Worm (Caenorhabditis elegans) whole organism, young adult: ENCODE results near the gene flh-2.

Source experiments
- F10E7.11 ChIP-seq: sonication (generic microtip); optimal IDR thresholded peaks from 2 replicates; lab custom pipeline; 2017; ENCODE audit warnings: mild to moderate bottlenecking, missing genetic modification characterization, moderate library complexity, missing compliant biosample characterization
- F33H1.4 ChIP-seq: fragments of 200-800 bp; sonication (Bioruptor generic); IDR thresholded peaks from 2 replicates; pipeline ENCODE4 v1.3.6; 2022; ENCODE audit warnings: missing genetic modification reagents, missing genetic modification characterization, missing compliant biosample characterization
- F37B4.10 ChIP-seq: fragments of 200-800 bp; sonication (Bioruptor generic); IDR thresholded peaks from 2 replicates; pipeline ENCODE4 v1.3.6; 2022; ENCODE audit warnings: missing genetic modification characterization, missing compliant biosample characterization
- F52B5.7 ChIP-seq: sonication (generic microtip); optimal IDR thresholded peaks from 2 replicates; lab custom pipeline; 2016; ENCODE audit warnings: mild to moderate bottlenecking, missing genetic modification characterization, missing compliant biosample characterization
- F55B11.4 ChIP-seq: sonication (generic microtip); optimal IDR thresholded peaks from 2 replicates; lab custom pipeline; 2016; ENCODE audit warnings: missing compliant biosample characterization, missing genetic modification characterization, borderline replicate concordance; ENCODE audit not compliant: insufficient read depth
- F57A8.1 ChIP-seq: fragments of 200-800 bp; sonication (Bioruptor generic); optimal IDR thresholded peaks from 2 replicates; lab custom pipeline; 2018; ENCODE audit warnings: mild to moderate bottlenecking, missing genetic modification characterization, moderate library complexity, missing compliant biosample characterization
- T26A5.8 ChIP-seq: sonication (generic microtip); optimal IDR thresholded peaks from 2 replicates; lab custom pipeline; 2016; ENCODE audit warnings: missing genetic modification characterization, missing compliant biosample characterization
- aptf-2 ChIP-seq: fragments of 200-800 bp; sonication (Bioruptor generic); conservative IDR thresholded peaks from 2 replicates; pipeline ENCODE4 v1.3.6; 2022; ENCODE audit warnings: missing genetic modification reagents, missing genetic modification characterization, missing compliant biosample characterization
- atf-7 ChIP-seq: sonication (generic microtip); optimal IDR thresholded peaks from 2 replicates; lab custom pipeline; 2017; ENCODE audit warnings: mild to moderate bottlenecking, missing genetic modification characterization, missing compliant biosample characterization
- athp-1 ChIP-seq: sonication (generic microtip); optimal IDR thresholded peaks from 2 replicates; lab custom pipeline; 2017; ENCODE audit warnings: mild to moderate bottlenecking, missing genetic modification characterization, missing compliant biosample characterization
- bed-2 ChIP-seq: fragments of 200-800 bp; sonication (Bioruptor generic); IDR thresholded peaks from 2 replicates; pipeline ENCODE4 v1.3.6; 2022; ENCODE audit warnings: missing genetic modification reagents, missing genetic modification characterization, missing compliant biosample characterization
- ccch-3 ChIP-seq: fragments of 200-800 bp; sonication (Bioruptor generic); optimal IDR thresholded peaks from 2 replicates; lab custom pipeline; 2018; ENCODE audit warnings: mild to moderate bottlenecking, missing genetic modification characterization, missing compliant biosample characterization
- cebp-2 ChIP-seq: fragments of 200-800 bp; sonication (Bioruptor generic); IDR thresholded peaks from 2 replicates; pipeline ENCODE4 v1.3.6; 2022; ENCODE audit warnings: missing genetic modification characterization, missing compliant biosample characterization
- ceh-100 ChIP-seq: fragments of 200-800 bp; sonication (Bioruptor generic); IDR thresholded peaks from 2 replicates; pipeline ENCODE4 v1.3.6; 2022; ENCODE audit warnings: missing genetic modification reagents, missing genetic modification characterization, missing compliant biosample characterization
- ceh-79 ChIP-seq: sonication (generic microtip); optimal IDR thresholded peaks from 2 replicates; lab custom pipeline; 2017; ENCODE audit warnings: mild to moderate bottlenecking, missing genetic modification characterization, missing compliant biosample characterization
- dpl-1 ChIP-seq: fragments of 150-350 bp; optimal IDR thresholded peaks from 2 replicates; lab custom pipeline; 2014; ENCODE audit warnings: missing biosample characterization, missing genetic modification reagents, missing genetic modification characterization
- efl-1 ChIP-seq: fragments of 150-350 bp; optimal IDR thresholded peaks from 2 replicates; lab custom pipeline; 2014; ENCODE audit warnings: missing biosample characterization, missing genetic modification reagents, missing genetic modification characterization
- egl-44 ChIP-seq: fragments of 200-800 bp; sonication (Bioruptor generic); IDR thresholded peaks from 2 replicates; pipeline ENCODE4 v1.3.6; 2022; ENCODE audit warnings: missing genetic modification reagents, missing genetic modification characterization, missing compliant biosample characterization
- egrh-3 ChIP-seq: fragments of 200-800 bp; sonication (Bioruptor generic); IDR thresholded peaks from 2 replicates; pipeline ENCODE4 v1.3.6; 2022; ENCODE audit warnings: missing genetic modification reagents, missing genetic modification characterization, missing compliant biosample characterization
- fkh-3 ChIP-seq: sonication (generic microtip); optimal IDR thresholded peaks from 2 replicates; lab custom pipeline; 2016; ENCODE audit warnings: mild to moderate bottlenecking, missing genetic modification characterization, missing compliant biosample characterization
- him-1 ChIP-seq: sonication (generic microtip); optimal IDR thresholded peaks from 2 replicates; lab custom pipeline; 2016; ENCODE audit warnings: missing genotype, missing genetic modification reagents, missing genetic modification characterization, missing compliant biosample characterization
- hlh-26 ChIP-seq: fragments of 200-800 bp; sonication (Bioruptor generic); conservative IDR thresholded peaks from 2 replicates; pipeline ENCODE4 v1.3.6; 2022; ENCODE audit warnings: missing genetic modification reagents, missing genetic modification characterization, missing compliant biosample characterization
- let-607 ChIP-seq, 2 experiments: fragments of 200-800 bp in 1 of 2; sonication (Bioruptor generic) in 1 of 2; sonication (generic microtip) in 1 of 2; optimal IDR thresholded peaks; 2 replicates each; lab custom pipeline; 2016 to 2018; ENCODE audit warnings: mild to moderate bottlenecking in 2 of 2, missing compliant biosample characterization in 2 of 2, missing genetic modification characterization in 2 of 2, moderate library complexity in 2 of 2, missing genotype in 1 of 2
- lin-35 ChIP-seq, 3 experiments: fragments of 150-350 bp in 2 of 3; sonication (generic microtip) in 1 of 3; optimal IDR thresholded peaks; 2 replicates each; lab custom pipeline; 2014 to 2018; ENCODE audit warnings: missing biosample characterization in 3 of 3, missing genetic modification characterization in 3 of 3, missing genetic modification reagents in 3 of 3
- lin-40 ChIP-seq: sonication (generic microtip); optimal IDR thresholded peaks from 2 replicates; lab custom pipeline; 2016; ENCODE audit warnings: missing genetic modification characterization, mild to moderate bottlenecking, missing compliant biosample characterization, missing genotype, missing genetic modification reagents
- madf-10 ChIP-seq: sonication (generic microtip); optimal IDR thresholded peaks from 2 replicates; lab custom pipeline; 2016; ENCODE audit warnings: mild to moderate bottlenecking, missing genetic modification characterization, missing compliant biosample characterization
- mel-28 ChIP-seq: sonication (generic microtip); optimal IDR thresholded peaks from 2 replicates; lab custom pipeline; 2016; ENCODE audit warnings: borderline replicate concordance, mild to moderate bottlenecking, missing genetic modification characterization, missing compliant biosample characterization
- mxl-1 ChIP-seq: sonication (generic microtip); optimal IDR thresholded peaks from 2 replicates; lab custom pipeline; 2016; ENCODE audit warnings: missing genetic modification characterization, missing compliant biosample characterization
- nfyb-1 ChIP-seq: fragments of 200-800 bp; sonication (Bioruptor generic); IDR thresholded peaks from 2 replicates; pipeline ENCODE4 v1.3.6; 2022; ENCODE audit warnings: missing genetic modification reagents, missing genetic modification characterization, missing compliant biosample characterization
- nhr-80 ChIP-seq: sonication (generic microtip); optimal IDR thresholded peaks from 2 replicates; lab custom pipeline; 2016; ENCODE audit warnings: missing genetic modification characterization, missing compliant biosample characterization
- pbrm-1 ChIP-seq: fragments of 200-800 bp; sonication (Bioruptor generic); IDR thresholded peaks from 2 replicates; pipeline ENCODE4 v1.3.6; 2022; ENCODE audit warnings: missing genetic modification reagents, missing genetic modification characterization, missing compliant biosample characterization
- pha-4 ChIP-seq: fragments of 150-350 bp; sonication (generic microtip); optimal IDR thresholded peaks from 2 replicates; lab custom pipeline; 2014; ENCODE audit warnings: missing biosample characterization, missing genetic modification reagents, missing genetic modification characterization
- rcor-1 ChIP-seq: fragments of 200-800 bp; sonication (Bioruptor generic); IDR thresholded peaks from 2 replicates; pipeline ENCODE4 v1.3.6; 2022; ENCODE audit warnings: missing genetic modification reagents, missing genetic modification characterization, missing compliant biosample characterization
- rec-8 ChIP-seq, 2 experiments: sonication (generic microtip); optimal IDR thresholded peaks; 2 replicates each; lab custom pipeline; 2016; ENCODE audit warnings: mild to moderate bottlenecking in 2 of 2, missing genetic modification characterization in 2 of 2, missing genetic modification reagents in 2 of 2, missing genotype in 2 of 2, missing biosample characterization in 1 of 2, missing compliant biosample characterization in 1 of 2, moderate library complexity in 1 of 2
- rpc-1 ChIP-seq, 2 experiments: fragments of 150-350 bp in 1 of 2; sonication (generic microtip) in 1 of 2; optimal IDR thresholded peaks; 2 replicates each; lab custom pipeline; 2014 to 2018; ENCODE audit warnings: missing biosample characterization in 1 of 2, missing genetic modification characterization in 1 of 2, missing genetic modification reagents in 1 of 2, missing genotype in 1 of 2
- snpc-1.3 ChIP-seq: sonication (generic microtip); optimal IDR thresholded peaks from 2 replicates; lab custom pipeline; 2017; ENCODE audit warnings: missing genetic modification characterization, mild to moderate bottlenecking, missing compliant biosample characterization, antibody characterized with exemption, moderate library complexity, missing genotype, missing genetic modification reagents; ENCODE audit not compliant: insufficient read depth
- snpc-4 ChIP-seq, 5 experiments: fragments of 150-350 bp in 1 of 5; sonication (generic microtip) in 4 of 5; optimal IDR thresholded peaks; 2 replicates each; lab custom pipeline; 2014 to 2018; ENCODE audit warnings: missing genetic modification characterization in 5 of 5, missing biosample characterization in 3 of 5, antibody characterized with exemption in 2 of 5, mild to moderate bottlenecking in 2 of 5, missing compliant biosample characterization in 2 of 5, missing genotype in 2 of 5, moderate library complexity in 2 of 5, missing genetic modification reagents in 1 of 5
- sptf-2 ChIP-seq: fragments of 200-800 bp; sonication (Bioruptor generic); optimal IDR thresholded peaks from 2 replicates; lab custom pipeline; 2018; ENCODE audit warnings: mild to moderate bottlenecking, missing genetic modification characterization, missing compliant biosample characterization
- tbp1 ChIP-seq: fragments of 200-800 bp; sonication (Bioruptor generic); optimal IDR thresholded peaks from 2 replicates; lab custom pipeline; 2018; ENCODE audit warnings: mild to moderate bottlenecking, missing genetic modification characterization, missing compliant biosample characterization
- tbx-9 ChIP-seq: sonication (generic microtip); optimal IDR thresholded peaks from 2 replicates; lab custom pipeline; 2016; ENCODE audit warnings: borderline replicate concordance, missing genetic modification characterization, inconsistent platforms, missing compliant biosample characterization
- tlf-1 ChIP-seq: fragments of 200-800 bp; sonication (Bioruptor generic); optimal IDR thresholded peaks from 2 replicates; lab custom pipeline; 2018; ENCODE audit warnings: mild to moderate bottlenecking, missing genetic modification characterization, missing compliant biosample characterization
- xnd-1 ChIP-seq: sonication (generic microtip); optimal IDR thresholded peaks from 2 replicates; lab custom pipeline; 2016; ENCODE audit warnings: missing genotype, missing genetic modification reagents, missing genetic modification characterization, missing compliant biosample characterization
- zim-3 ChIP-seq: sonication (generic microtip); optimal IDR thresholded peaks from 2 replicates; lab custom pipeline; 2017; ENCODE audit warnings: mild to moderate bottlenecking, missing genetic modification characterization, moderate library complexity, missing compliant biosample characterization
- ztf-26 ChIP-seq: sonication (generic microtip); optimal IDR thresholded peaks from 2 replicates; lab custom pipeline; 2017; ENCODE audit warnings: missing genetic modification characterization, missing compliant biosample characterization
- ztf-28 ChIP-seq: fragments of 200-800 bp; sonication (Bioruptor generic); IDR thresholded peaks from 2 replicates; pipeline ENCODE4 v1.3.6; 2022; ENCODE audit warnings: missing genetic modification reagents, missing genetic modification characterization, missing compliant biosample characterization
- ztf-3 ChIP-seq: fragments of 200-800 bp; sonication (Bioruptor generic); optimal IDR thresholded peaks from 2 replicates; lab custom pipeline; 2018; ENCODE audit warnings: mild to moderate bottlenecking, missing genetic modification characterization, missing compliant biosample characterization
- ztf-6 ChIP-seq: fragments of 200-800 bp; sonication (Bioruptor generic); IDR thresholded peaks from 2 replicates; pipeline ENCODE4 v1.3.6; 2022; ENCODE audit warnings: missing genetic modification reagents, missing genetic modification characterization, missing compliant biosample characterization

flh-2 gene

ce11 chrIII:4962886-4963285 is 11.0 kb downstream of the flh-2 start, which contains the start of gene C27F2.9 (continued):
- TF ChIP-seq rec-8 (tag; optimal IDR thresholded peaks at IDR 0.05; lab: Kevin White, UChicago) (no peak), rcor-1 (GFP tag; lab: Robert Waterston, UW) (peak; percentile 90), F57A8.1 (GFP tag; lab: Kevin White, UChicago) (no peak), ztf-26 (tag; lab: Kevin White, UChicago) (peak; percentile 55), sptf-2 (GFP tag; lab: Kevin White, UChicago) (no peak), ztf-6 (GFP tag; lab: Robert Waterston, UW) (peak; percentile 42; the same call in 1 of the 2 replicates), ccch-3 (GFP tag; lab: Kevin White, UChicago) (no peak), F33H1.4 (GFP tag; lab: Robert Waterston, UW) (peak; percentile 79), ztf-28 (GFP tag; lab: Robert Waterston, UW) (no peak), hlh-26 (GFP tag; lab: Robert Waterston, UW) (no peak), F52B5.7 (tag; lab: Kevin White, UChicago) (no peak), nhr-80 (tag; lab: Kevin White, UChicago) (peak; percentile 52), ceh-100 (GFP tag; lab: Robert Waterston, UW) (peak; percentile 67; the same call in 1 of the 2 replicates), mel-28 (tag; lab: Kevin White, UChicago) (no peak), mxl-1 (tag; lab: Kevin White, UChicago) (no peak), lin-35 (GFP tag; optimal IDR thresholded peaks at IDR 0.05; lab: Kevin White, UChicago) (peak; percentile 82 to 98 (median 87)), cebp-2 (GFP tag; lab: Robert Waterston, UW) (no peak), pbrm-1 (peak; percentile 73), lin-40 (tag; lab: Kevin White, UChicago) (peak; percentile 86), egrh-3 (GFP tag; lab: Robert Waterston, UW) (0 out of 2 replicates have a peak, but pooled peaks have one; percentile 12), let-607 (tag; optimal IDR thresholded peaks at IDR 0.05; lab: Kevin White, UChicago) (peak in 1 of 2 experiments; percentile 22), egl-44 (GFP tag; lab: Robert Waterston, UW) (no peak), tlf-1 (GFP tag; lab: Kevin White, UChicago) (peak; percentile 83), dpl-1 (GFP tag; lab: Kevin White, UChicago) (peak; percentile 97), efl-1 (peak; percentile 93), athp-1 (tag; lab: Kevin White, UChicago) (no peak), F10E7.11 (tag; lab: Kevin White, UChicago) (no peak), tbp1 (GFP tag; lab: Kevin White, UChicago) (no peak), F55B11.4 (tag; lab: Kevin White, UChicago) (no peak), bed-2 (GFP tag; lab: Robert Waterston, UW) (no peak), madf-10 (tag; lab: Kevin White, UChicago) (peak; percentile 35), snpc-4 (GFP tag; optimal IDR thresholded peaks at IDR 0.05; lab: Kevin White, UChicago) (peak; percentile 50), snpc-4 (tag; optimal IDR thresholded peaks at IDR 0.05; lab: Kevin White, UChicago) (peak in 2 of 4 experiments; percentile 55 to 85), T26A5.8 (tag; lab: Kevin White, UChicago) (no peak), ceh-79 (no peak), rpc-1 (optimal IDR thresholded peaks at IDR 0.05; lab: Kevin White, UChicago) (no peak), rpc-1 (tag; optimal IDR thresholded peaks at IDR 0.05; lab: Kevin White, UChicago) (no peak), tbx-9 (tag; lab: Kevin White, UChicago) (no peak), zim-3 (tag; lab: Kevin White, UChicago) (no peak), nfyb-1 (GFP tag; lab: Robert Waterston, UW) (no peak), pha-4 (peak; percentile 20), ztf-3 (GFP tag; lab: Kevin White, UChicago) (no peak), xnd-1 (tag; lab: Kevin White, UChicago) (peak; percentile 67), snpc-1.3 (tag; lab: Kevin White, UChicago) (peak; percentile 54), aptf-2 (no peak), atf-7 (tag; lab: Kevin White, UChicago) (no peak), fkh-3 (no peak), F37B4.10 (no peak), him-1 (tag; lab: Kevin White, UChicago) (peak; percentile 70)
